Worm (Caenorhabditis elegans): ENCODE results near the gene srv-2.

- no peak for TF ChIP-seq hmg-11 (tag; optimal IDR thresholded peaks at IDR 0.05)
- no peak for TF ChIP-seq egl-27 (tag; optimal IDR thresholded peaks at IDR 0.05)
- TF ChIP-seq aly-2 (tag; optimal IDR thresholded peaks at IDR 0.05), result no peak
- no peak for TF ChIP-seq unc-62 (GFP tag; optimal IDR thresholded peaks at IDR 0.05)
- TF ChIP-seq nhr-76 (tag; optimal IDR thresholded peaks at IDR 0.05), result no peak
- no peak for TF ChIP-seq jun-1 (tag; optimal IDR thresholded peaks at IDR 0.05)
- no peak for TF ChIP-seq lin-15B (tag; optimal IDR thresholded peaks at IDR 0.05)
- TF ChIP-seq ztf-11 (tag; optimal IDR thresholded peaks at IDR 0.05), result no peak
- TF ChIP-seq pqm-1 (tag; optimal IDR thresholded peaks at IDR 0.05), result no peak
- TF ChIP-seq elt-1 (tag; optimal IDR thresholded peaks at IDR 0.05), result no peak
- TF ChIP-seq eor-1 (tag; optimal IDR thresholded peaks at IDR 0.05), result no peak
These were observed 1.5 kb upstream of the srv-2 start for ce11 chrII:10603560-10603959.

Measured in whole organism, L3 larva.